Worm (Caenorhabditis elegans) whole organism, L4/young adult: ENCODE data around the gene F32D8.4.

ENCODE experiments used
- W03F9.2 ChIP-seq: fragments of 150-350 bp; optimal IDR thresholded peaks from 2 replicates; lab custom pipeline; 2014; ENCODE audit warnings: missing biosample characterization, missing genetic modification characterization
- dao-5 ChIP-seq: sonication (generic microtip); optimal IDR thresholded peaks from 2 replicates; lab custom pipeline; 2016; ENCODE audit warnings: missing genotype, missing genetic modification characterization, moderate library complexity, missing compliant biosample characterization
- him-1 ChIP-seq: sonication (generic microtip); optimal IDR thresholded peaks from 2 replicates; lab custom pipeline; 2016; ENCODE audit warnings: missing genotype, missing genetic modification reagents, missing genetic modification characterization, missing compliant biosample characterization

- TF ChIP-seq him-1, result no peak
- TF ChIP-seq W03F9.2 (tag; lab: Kevin White, UChicago), result no peak
- TF ChIP-seq dao-5, result no peak
Measured at ce11 chrV:10861611-10862262, 31.6 kb downstream of the F32D8.4 start.
